Worm (Caenorhabditis elegans) whole organism, L3 larva: ENCODE results near the gene chk-1.

ENCODE experiments used
- R02D3.7 ChIP-seq: fragments of 150-350 bp; optimal IDR thresholded peaks from 2 replicates; lab custom pipeline; 2014; ENCODE audit warnings: missing biosample characterization, missing genetic modification characterization
- ZK546.5 ChIP-seq: sonication (generic microtip); optimal IDR thresholded peaks from 2 replicates; lab custom pipeline; 2017; ENCODE audit warnings: missing biosample characterization, missing genetic modification characterization
- aly-2 ChIP-seq: fragments of 150-350 bp; optimal IDR thresholded peaks from 2 replicates; lab custom pipeline; 2014; ENCODE audit warnings: missing biosample characterization, missing genetic modification characterization
- ama-1 ChIP-seq: fragments of 150-350 bp; optimal IDR thresholded peaks from 2 replicates; lab custom pipeline; 2018
- ceh-16 ChIP-seq: sonication (generic microtip); optimal IDR thresholded peaks from 2 replicates; lab custom pipeline; 2017; ENCODE audit warnings: missing biosample characterization, missing genetic modification characterization
- ceh-28 ChIP-seq: fragments of 150-350 bp; optimal IDR thresholded peaks from 2 replicates; lab custom pipeline; 2014; ENCODE audit warnings: missing biosample characterization, missing genetic modification reagents, missing genetic modification characterization
- ceh-82 ChIP-seq: fragments of 150-350 bp; optimal IDR thresholded peaks from 2 replicates; lab custom pipeline; 2014; ENCODE audit warnings: missing biosample characterization, missing genetic modification characterization
- ceh-9 ChIP-seq: sonication (generic microtip); optimal IDR thresholded peaks from 2 replicates; lab custom pipeline; 2018; ENCODE audit warnings: missing biosample characterization, missing genetic modification characterization
- daf-12 ChIP-seq: fragments of 150-350 bp; optimal IDR thresholded peaks from 2 replicates; lab custom pipeline; 2014; ENCODE audit warnings: missing biosample characterization, missing genetic modification reagents, missing genetic modification characterization
- egl-27 ChIP-seq: sonication (generic microtip); optimal IDR thresholded peaks from 4 replicates; lab custom pipeline; 2017; ENCODE audit warnings: missing biosample characterization, missing genetic modification reagents, missing genetic modification characterization
- egl-5 ChIP-seq: fragments of 150-350 bp; optimal IDR thresholded peaks from 2 replicates; lab custom pipeline; 2017; ENCODE audit warnings: missing biosample characterization, missing genetic modification reagents, missing genetic modification characterization, inconsistent platforms
- elt-1 ChIP-seq: fragments of 150-350 bp; optimal IDR thresholded peaks from 2 replicates; lab custom pipeline; 2014; ENCODE audit warnings: missing biosample characterization, missing genetic modification characterization
- elt-2 ChIP-seq: sonication (generic microtip); optimal IDR thresholded peaks from 2 replicates; lab custom pipeline; 2016; ENCODE audit warnings: missing genetic modification reagents, mild to moderate bottlenecking, missing genetic modification characterization, missing compliant biosample characterization
- fkh-10 ChIP-seq: sonication (generic microtip); optimal IDR thresholded peaks from 2 replicates; lab custom pipeline; 2017; ENCODE audit warnings: missing biosample characterization, missing genetic modification reagents, missing genetic modification characterization
- fos-1 ChIP-seq: fragments of 150-350 bp; optimal IDR thresholded peaks from 2 replicates; lab custom pipeline; 2014; ENCODE audit warnings: missing biosample characterization, missing genetic modification characterization
- lin-15B ChIP-seq: fragments of 150-350 bp; optimal IDR thresholded peaks from 2 replicates; lab custom pipeline; 2014; ENCODE audit warnings: missing biosample characterization, missing genetic modification characterization
- lin-39 ChIP-seq: fragments of 150-350 bp; optimal IDR thresholded peaks from 2 replicates; lab custom pipeline; 2018; ENCODE audit warnings: missing biosample characterization, missing genetic modification reagents, missing genetic modification characterization
- lsy-12 ChIP-seq: sonication (generic microtip); optimal IDR thresholded peaks from 2 replicates; lab custom pipeline; 2016; ENCODE audit warnings: mild to moderate bottlenecking, missing genetic modification characterization, missing compliant biosample characterization
- mdl-1 ChIP-seq: fragments of 150-350 bp; optimal IDR thresholded peaks from 2 replicates; lab custom pipeline; 2014; ENCODE audit warnings: missing biosample characterization, missing genetic modification characterization
- mml-1 ChIP-seq: fragments of 150-350 bp; sonication (generic microtip); optimal IDR thresholded peaks from 3 replicates; lab custom pipeline; 2014; ENCODE audit warnings: missing biosample characterization, missing genetic modification characterization
- nfya-1 ChIP-seq: sonication (generic microtip); optimal IDR thresholded peaks from 2 replicates; lab custom pipeline; 2017; ENCODE audit warnings: missing genetic modification characterization, mild to moderate bottlenecking, missing compliant biosample characterization, antibody characterized with exemption, moderate library complexity; ENCODE audit not compliant: insufficient read depth
- nhr-11 ChIP-seq: fragments of 150-350 bp; optimal IDR thresholded peaks from 2 replicates; lab custom pipeline; 2014; ENCODE audit warnings: missing biosample characterization, missing genetic modification characterization
- nhr-12 ChIP-seq: fragments of 150-350 bp; optimal IDR thresholded peaks from 2 replicates; lab custom pipeline; 2014; ENCODE audit warnings: missing biosample characterization, missing genetic modification characterization
- nhr-23 ChIP-seq: fragments of 150-350 bp; optimal IDR thresholded peaks from 2 replicates; lab custom pipeline; 2014; ENCODE audit warnings: missing biosample characterization, missing genetic modification reagents, missing genetic modification characterization
- nhr-237 ChIP-seq: fragments of 150-350 bp; optimal IDR thresholded peaks from 2 replicates; lab custom pipeline; 2014; ENCODE audit warnings: missing biosample characterization, missing genetic modification characterization
- nhr-25 ChIP-seq: sonication (generic microtip); optimal IDR thresholded peaks from 2 replicates; lab custom pipeline; 2017; ENCODE audit warnings: missing biosample characterization, missing genetic modification characterization
- nhr-28 ChIP-seq: fragments of 150-350 bp; optimal IDR thresholded peaks from 2 replicates; lab custom pipeline; 2014; ENCODE audit warnings: missing biosample characterization, missing genetic modification characterization
- nhr-67 ChIP-seq: fragments of 150-350 bp; optimal IDR thresholded peaks from 2 replicates; lab custom pipeline; 2014; ENCODE audit warnings: missing biosample characterization, missing genetic modification characterization
- nhr-76 ChIP-seq: fragments of 150-350 bp; sonication (generic microtip); optimal IDR thresholded peaks from 5 replicates; lab custom pipeline; 2014; ENCODE audit warnings: missing biosample characterization, missing genetic modification characterization
- nhr-77 ChIP-seq: fragments of 150-350 bp; optimal IDR thresholded peaks from 2 replicates; lab custom pipeline; 2014; ENCODE audit warnings: missing biosample characterization, missing genetic modification characterization
- pqm-1 ChIP-seq: fragments of 150-350 bp; optimal IDR thresholded peaks from 2 replicates; lab custom pipeline; 2017; ENCODE audit warnings: missing biosample characterization, missing genetic modification characterization, inconsistent platforms
- sea-2 ChIP-seq: fragments of 150-350 bp; sonication (generic microtip); optimal IDR thresholded peaks from 4 replicates; lab custom pipeline; 2014; ENCODE audit warnings: missing biosample characterization, missing genetic modification reagents, missing genetic modification characterization
- skn-1 ChIP-seq: fragments of 150-350 bp; optimal IDR thresholded peaks from 2 replicates; lab custom pipeline; 2014; ENCODE audit warnings: missing biosample characterization, missing genetic modification characterization
- snpc-4 ChIP-seq: fragments of 150-350 bp; optimal IDR thresholded peaks from 2 replicates; lab custom pipeline; 2014; ENCODE audit warnings: missing biosample characterization, missing genetic modification characterization
- tbx-2 ChIP-seq: sonication (generic microtip); optimal IDR thresholded peaks from 2 replicates; lab custom pipeline; 2016; ENCODE audit warnings: mild to moderate bottlenecking, missing genetic modification characterization, missing compliant biosample characterization
- unc-62 ChIP-seq: fragments of 150-350 bp; sonication (generic microtip); optimal IDR thresholded peaks from 4 replicates; lab custom pipeline; 2014; ENCODE audit warnings: missing biosample characterization, missing genetic modification reagents, missing genetic modification characterization
- zag-1 ChIP-seq: fragments of 150-350 bp; optimal IDR thresholded peaks from 2 replicates; lab custom pipeline; 2014; ENCODE audit warnings: missing biosample characterization, missing genetic modification characterization
- ztf-11 ChIP-seq: fragments of 150-350 bp; optimal IDR thresholded peaks from 2 replicates; lab custom pipeline; 2014; ENCODE audit warnings: missing biosample characterization, missing genetic modification characterization
- ztf-4 ChIP-seq: fragments of 150-350 bp; optimal IDR thresholded peaks from 2 replicates; lab custom pipeline; 2014; ENCODE audit warnings: missing biosample characterization, missing genetic modification characterization

chk-1 gene

ce11 chrV:3716279-3716887 is 42.9 kb downstream of the chk-1 start:
- TF ChIP-seq zag-1 (tag; lab: Kevin White, UChicago) (no peak), lin-39 (tag; lab: Kevin White, UChicago) (peak; percentile 59), ama-1 (lab: Kevin White, UChicago) (peak; percentile 25), ztf-11 (tag; lab: Kevin White, UChicago) (no peak), nfya-1 (peak; percentile 72), unc-62 (GFP tag; lab: Kevin White, UChicago) (peak; percentile 91), nhr-11 (tag; lab: Kevin White, UChicago) (no peak), fkh-10 (GFP tag; lab: Kevin White, UChicago) (peak; percentile 88)
- TF ChIP-seq, all 47 proteins: peak for 5

ce11 chrV:3715488-3716019 is 43.7 kb downstream of the chk-1 start, which contains the start of gene nrsn-1:
Gene nrsn-1, minus strand, starts transcription at chrV:3715969.
- TF ChIP-seq lin-39 (tag; lab: Kevin White, UChicago) (no peak), R02D3.7 (tag; lab: Kevin White, UChicago) (no peak)

- TF ChIP-seq mml-1: no peak
- no peak for TF ChIP-seq ztf-11 (tag; lab: Kevin White, UChicago)
- no peak for TF ChIP-seq nhr-77 (tag; lab: Kevin White, UChicago)
- TF ChIP-seq nhr-237 (tag; lab: Kevin White, UChicago): no peak
- no peak for TF ChIP-seq fos-1 (tag; lab: Kevin White, UChicago)
- no peak for TF ChIP-seq ama-1 (lab: Kevin White, UChicago)
- TF ChIP-seq aly-2: no peak
- no peak for TF ChIP-seq mdl-1 (tag; lab: Kevin White, UChicago)
- TF ChIP-seq elt-2 (tag; lab: Kevin White, UChicago): no peak
These were observed 44.5 kb downstream of the chk-1 start for ce11 chrV:3714750-3715149.

- TF ChIP-seq egl-27 (tag; lab: Kevin White, UChicago): no peak
- no peak for TF ChIP-seq nhr-23 (tag; lab: Kevin White, UChicago)
- no peak for TF ChIP-seq nhr-67
- TF ChIP-seq lsy-12: no peak
- TF ChIP-seq aly-2: no peak
- no peak for TF ChIP-seq lin-15B (tag; lab: Kevin White, UChicago)
- TF ChIP-seq ceh-28: peak; percentile 52
These were observed 46.3 kb downstream of the chk-1 start for ce11 chrV:3712955-3713354.

ce11 chrV:3712192-3712591 is 47.1 kb downstream of the chk-1 start:
- no peak for TF ChIP-seq ztf-4 (tag; lab: Kevin White, UChicago)
- TF ChIP-seq egl-27 (tag; lab: Kevin White, UChicago): no peak
- TF ChIP-seq elt-2 (tag; lab: Kevin White, UChicago): no peak
- no peak for TF ChIP-seq unc-62 (GFP tag; lab: Kevin White, UChicago)
- TF ChIP-seq zag-1 (tag; lab: Kevin White, UChicago): no peak
- TF ChIP-seq ceh-16 (tag; lab: Kevin White, UChicago): no peak
- TF ChIP-seq nfya-1: no peak
- TF ChIP-seq lin-15B (tag; lab: Kevin White, UChicago): no peak
- no peak for TF ChIP-seq nhr-77 (tag; lab: Kevin White, UChicago)
- TF ChIP-seq daf-12 (tag; lab: Kevin White, UChicago): no peak
- TF ChIP-seq elt-1 (tag; lab: Kevin White, UChicago): no peak
- no peak for TF ChIP-seq ceh-9 (tag; lab: Kevin White, UChicago)
- TF ChIP-seq nhr-25 (tag; lab: Kevin White, UChicago): no peak
- TF ChIP-seq nhr-11 (tag; lab: Kevin White, UChicago): no peak
- TF ChIP-seq tbx-2: no peak
- no peak for TF ChIP-seq ZK546.5
- TF ChIP-seq aly-2: no peak
- TF ChIP-seq nhr-76 (tag; lab: Kevin White, UChicago): no peak
- no peak for TF ChIP-seq nhr-23 (tag; lab: Kevin White, UChicago)
- TF ChIP-seq, all 47 proteins: peak for 0

ce11 chrV:3711544-3711943 is 47.7 kb downstream of the chk-1 start:
- TF ChIP-seq daf-12 (tag; lab: Kevin White, UChicago) (no peak), snpc-4 (tag; lab: Kevin White, UChicago) (no peak), ceh-16 (tag; lab: Kevin White, UChicago) (no peak), ama-1 (lab: Kevin White, UChicago) (no peak), egl-5 (no peak), nhr-28 (tag; lab: Kevin White, UChicago) (no peak), skn-1 (no peak), sea-2 (no peak), nhr-12 (tag; lab: Kevin White, UChicago) (no peak), ceh-82 (no peak), nhr-76 (tag; lab: Kevin White, UChicago) (no peak), nhr-23 (tag; lab: Kevin White, UChicago) (no peak), pqm-1 (tag; lab: Kevin White, UChicago) (no peak), nhr-237 (tag; lab: Kevin White, UChicago) (no peak), nhr-67 (no peak), unc-62 (GFP tag; lab: Kevin White, UChicago) (no peak), ztf-4 (tag; lab: Kevin White, UChicago) (no peak), fkh-10 (GFP tag; lab: Kevin White, UChicago) (no peak), egl-27 (tag; lab: Kevin White, UChicago) (no peak)
